Worm (Caenorhabditis elegans): Measurements from ENCODE around the gene nhr-133.

ce11 chrV:2228781-2229180 lies 16.9 kb upstream of the nhr-133 start, which contains the start of gene nhr-126:
- TF ChIP-seq nhr-10 (tag; optimal IDR thresholded peaks at IDR 0.05), result no peak
- no peak for TF ChIP-seq ama-1 (optimal IDR thresholded peaks at IDR 0.05)
- no peak for TF ChIP-seq F13H6.1 (tag; optimal IDR thresholded peaks at IDR 0.05)
- no peak for TF ChIP-seq nhr-21 (tag; optimal IDR thresholded peaks at IDR 0.05)
- no peak for TF ChIP-seq mdl-1 (tag; optimal IDR thresholded peaks at IDR 0.05)
